Fruit fly (Drosophila melanogaster) Kc167 (cell line): ENCODE results near the gene Cpr64Ad.

ENCODE experiments used
- Myc ChIP-seq: fragments of >200 bp; optimal IDR thresholded peaks from 2 replicates; lab custom pipeline; 2017; ENCODE audit warnings: missing external identifiers
- Sin3A ChIP-seq: fragments of >200 bp; optimal IDR thresholded peaks from 2 replicates; lab custom pipeline; 2018; ENCODE audit warnings: missing external identifiers
- h ChIP-seq: fragments of >200 bp; optimal IDR thresholded peaks from 3 replicates; lab custom pipeline; 2018; ENCODE audit warnings: missing external identifiers
- insv ChIP-seq: fragments of >200 bp; optimal IDR thresholded peaks from 3 replicates; lab custom pipeline; 2018; ENCODE audit warnings: missing external identifiers
- psq ChIP-seq: fragments of >200 bp; optimal IDR thresholded peaks from 2 replicates; lab custom pipeline; 2017; ENCODE audit warnings: missing external identifiers
- ttk ChIP-seq: sonication (Bioruptor generic); optimal IDR thresholded peaks from 2 replicates; lab custom pipeline; 2017; ENCODE audit warnings: missing external identifiers

dm6 chr3L:4209731-4210130 lies 5.4 kb upstream of the Cpr64Ad start:
- TF ChIP-seq psq (lab: Kevin White, UChicago), result no peak
- no peak for TF ChIP-seq Sin3A (lab: Kevin White, UChicago)
- no peak for TF ChIP-seq ttk (lab: Kevin White, UChicago)
- TF ChIP-seq insv, result no peak
- TF ChIP-seq h (lab: Kevin White, UChicago), result no peak
- TF ChIP-seq Myc (lab: Kevin White, UChicago), result no peak
